Worm (Caenorhabditis elegans): Measurements from ENCODE around the gene fbxa-83.

DNA sequence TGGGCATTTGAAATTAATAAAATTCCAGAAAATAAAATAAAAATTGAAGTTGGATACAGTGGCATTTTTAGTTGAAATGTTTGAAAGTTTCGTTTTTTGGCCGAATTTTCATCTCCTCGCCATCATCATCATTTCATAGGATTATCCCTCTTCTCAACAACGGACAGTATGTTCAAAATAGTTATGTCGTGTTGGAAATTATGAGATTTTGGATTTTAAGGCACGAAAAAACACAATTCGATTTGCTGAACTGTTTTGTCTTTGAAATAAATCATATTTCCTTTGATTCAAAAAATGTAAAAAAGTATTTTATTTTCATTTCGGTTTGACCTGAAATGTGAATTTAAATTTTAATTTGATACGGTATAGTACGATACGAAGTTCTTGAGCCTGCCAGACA lies 17.6 kb upstream of the fbxa-83 start, which contains the start of gene srlf-28:
- TF ChIP-seq ces-1 (GFP tag; optimal IDR thresholded peaks at IDR 0.05): no peak
- no peak for TF ChIP-seq hlh-17 (GFP tag; optimal IDR thresholded peaks at IDR 0.05; ENCODE audit: borderline replicate concordance)
- no peak for TF ChIP-seq lsy-2 (tag; optimal IDR thresholded peaks at IDR 0.05)
- no peak for TF ChIP-seq nhr-77 (tag; optimal IDR thresholded peaks at IDR 0.05)
- no peak for TF ChIP-seq fos-1 (tag; optimal IDR thresholded peaks at IDR 0.05)
